Worm (Caenorhabditis elegans) whole organism, young adult: ENCODE measurements around the gene acs-14.

Experiments used
- F22D6.2 ChIP-seq: sonication (generic microtip); optimal IDR thresholded peaks from 2 replicates; lab custom pipeline; 2016; ENCODE audit warnings: mild to moderate bottlenecking, missing genetic modification characterization, missing compliant biosample characterization
- F39B2.1 ChIP-seq: fragments of 200-800 bp; sonication (Bioruptor generic); IDR thresholded peaks from 2 replicates; pipeline ENCODE4 v1.3.6; 2022; ENCODE audit warnings: missing genetic modification reagents, missing genetic modification characterization, missing compliant biosample characterization
- F49E8.2 ChIP-seq: sonication (generic microtip); optimal IDR thresholded peaks from 3 replicates; lab custom pipeline; 2017; ENCODE audit warnings: missing genetic modification characterization, mild to moderate bottlenecking, missing compliant biosample characterization, antibody characterized with exemption, moderate library complexity; ENCODE audit not compliant: insufficient read depth
- F57A8.1 ChIP-seq: fragments of 200-800 bp; sonication (Bioruptor generic); optimal IDR thresholded peaks from 2 replicates; lab custom pipeline; 2018; ENCODE audit warnings: mild to moderate bottlenecking, missing genetic modification characterization, moderate library complexity, missing compliant biosample characterization
- F57C9.4 ChIP-seq: sonication (generic microtip); optimal IDR thresholded peaks from 2 replicates; lab custom pipeline; 2017; ENCODE audit warnings: mild to moderate bottlenecking, missing genetic modification characterization, missing compliant biosample characterization
- K11D2.4 ChIP-seq: fragments of 200-800 bp; sonication (Bioruptor generic); IDR thresholded peaks from 2 replicates; pipeline ENCODE4 v1.3.6; 2022; ENCODE audit warnings: missing genetic modification reagents, missing genetic modification characterization, missing compliant biosample characterization
- T07F8.4 ChIP-seq: sonication (generic microtip); optimal IDR thresholded peaks from 2 replicates; lab custom pipeline; 2016; ENCODE audit warnings: mild to moderate bottlenecking, missing genetic modification characterization, moderate library complexity, missing compliant biosample characterization
- Y53G8AR.9 ChIP-seq: fragments of 200-800 bp; sonication (Bioruptor generic); conservative IDR thresholded peaks from 2 replicates; pipeline ENCODE4 v1.3.6; 2022; ENCODE audit warnings: missing genetic modification reagents, missing genetic modification characterization, missing compliant biosample characterization
- Y79H2A.3 ChIP-seq: fragments of 200-800 bp; sonication (Bioruptor generic); conservative IDR thresholded peaks from 2 replicates; pipeline ENCODE4 v1.3.6; 2022; ENCODE audit warnings: missing genetic modification reagents, missing genetic modification characterization, missing compliant biosample characterization
- atf-7 ChIP-seq: sonication (generic microtip); optimal IDR thresholded peaks from 2 replicates; lab custom pipeline; 2017; ENCODE audit warnings: mild to moderate bottlenecking, missing genetic modification characterization, missing compliant biosample characterization
- bed-1 ChIP-seq: fragments of 200-800 bp; sonication (Bioruptor generic); IDR thresholded peaks from 2 replicates; pipeline ENCODE4 v1.3.6; 2022; ENCODE audit warnings: missing genetic modification reagents, missing genetic modification characterization, missing compliant biosample characterization
- bed-2 ChIP-seq: fragments of 200-800 bp; sonication (Bioruptor generic); IDR thresholded peaks from 2 replicates; pipeline ENCODE4 v1.3.6; 2022; ENCODE audit warnings: missing genetic modification reagents, missing genetic modification characterization, missing compliant biosample characterization
- ccch-3 ChIP-seq: fragments of 200-800 bp; sonication (Bioruptor generic); optimal IDR thresholded peaks from 2 replicates; lab custom pipeline; 2018; ENCODE audit warnings: mild to moderate bottlenecking, missing genetic modification characterization, missing compliant biosample characterization
- ceh-100 ChIP-seq: fragments of 200-800 bp; sonication (Bioruptor generic); IDR thresholded peaks from 2 replicates; pipeline ENCODE4 v1.3.6; 2022; ENCODE audit warnings: missing genetic modification reagents, missing genetic modification characterization, missing compliant biosample characterization
- chd-7 ChIP-seq: sonication (generic microtip); optimal IDR thresholded peaks from 2 replicates; lab custom pipeline; 2016; ENCODE audit warnings: mild to moderate bottlenecking, missing genetic modification characterization, moderate library complexity, missing compliant biosample characterization
- die-1 ChIP-seq: sonication (generic microtip); optimal IDR thresholded peaks from 2 replicates; lab custom pipeline; 2016; ENCODE audit warnings: missing genotype, mild to moderate bottlenecking, missing genetic modification characterization, missing compliant biosample characterization
- dpff-1 ChIP-seq: sonication (generic microtip); optimal IDR thresholded peaks from 2 replicates; lab custom pipeline; 2017; ENCODE audit warnings: mild to moderate bottlenecking, missing genetic modification characterization, missing compliant biosample characterization
- egl-44 ChIP-seq: fragments of 200-800 bp; sonication (Bioruptor generic); IDR thresholded peaks from 2 replicates; pipeline ENCODE4 v1.3.6; 2022; ENCODE audit warnings: missing genetic modification reagents, missing genetic modification characterization, missing compliant biosample characterization
- ekl-4 ChIP-seq: fragments of 200-800 bp; sonication (Bioruptor generic); IDR thresholded peaks from 2 replicates; pipeline ENCODE4 v1.3.6; 2022; ENCODE audit warnings: missing genetic modification reagents, missing genetic modification characterization, missing compliant biosample characterization
- hmg-1.2 ChIP-seq: fragments of 200-800 bp; sonication (Bioruptor generic); IDR thresholded peaks from 2 replicates; pipeline ENCODE4 v1.3.6; 2022; ENCODE audit warnings: missing genetic modification reagents, missing genetic modification characterization, missing compliant biosample characterization
- hrde-1 ChIP-seq: sonication (generic microtip); optimal IDR thresholded peaks from 2 replicates; lab custom pipeline; 2016; ENCODE audit warnings: missing genetic modification characterization, mild to moderate bottlenecking, missing compliant biosample characterization, moderate library complexity, missing genotype, missing genetic modification reagents, borderline replicate concordance
- lag-1 ChIP-seq: fragments of 200-800 bp; sonication (Bioruptor generic); IDR thresholded peaks from 2 replicates; pipeline ENCODE4 v1.3.6; 2022; ENCODE audit warnings: missing genetic modification reagents, missing genetic modification characterization, missing compliant biosample characterization
- let-607 ChIP-seq, 2 experiments: fragments of 200-800 bp in 1 of 2; sonication (Bioruptor generic) in 1 of 2; sonication (generic microtip) in 1 of 2; optimal IDR thresholded peaks; 2 replicates each; lab custom pipeline; 2016 to 2018; ENCODE audit warnings: mild to moderate bottlenecking in 2 of 2, missing compliant biosample characterization in 2 of 2, missing genetic modification characterization in 2 of 2, moderate library complexity in 2 of 2, missing genotype in 1 of 2
- lin-35 ChIP-seq, 3 experiments: fragments of 150-350 bp in 2 of 3; sonication (generic microtip) in 1 of 3; optimal IDR thresholded peaks; 2 replicates each; lab custom pipeline; 2014 to 2018; ENCODE audit warnings: missing biosample characterization in 3 of 3, missing genetic modification characterization in 3 of 3, missing genetic modification reagents in 3 of 3
- lin-40 ChIP-seq: sonication (generic microtip); optimal IDR thresholded peaks from 2 replicates; lab custom pipeline; 2016; ENCODE audit warnings: missing genetic modification characterization, mild to moderate bottlenecking, missing compliant biosample characterization, missing genotype, missing genetic modification reagents
- lin-54 ChIP-seq: fragments of 200-800 bp; sonication (Bioruptor generic); optimal IDR thresholded peaks from 2 replicates; lab custom pipeline; 2018; ENCODE audit warnings: mild to moderate bottlenecking, missing genetic modification characterization, missing compliant biosample characterization
- lir-1 ChIP-seq: fragments of 200-800 bp; sonication (Bioruptor generic); conservative IDR thresholded peaks from 2 replicates; pipeline ENCODE4 v1.3.6; 2022; ENCODE audit warnings: missing genetic modification reagents, missing genetic modification characterization, missing compliant biosample characterization
- lsl-1 ChIP-seq: fragments of 200-800 bp; sonication (Bioruptor generic); optimal IDR thresholded peaks from 2 replicates; lab custom pipeline; 2018; ENCODE audit warnings: mild to moderate bottlenecking, missing genetic modification characterization, moderate library complexity, missing compliant biosample characterization
- lsy-27 ChIP-seq: sonication (generic microtip); optimal IDR thresholded peaks from 2 replicates; lab custom pipeline; 2017; ENCODE audit warnings: missing genetic modification characterization, mild to moderate bottlenecking, missing compliant biosample characterization, antibody characterized with exemption, missing genotype, borderline replicate concordance; ENCODE audit not compliant: insufficient read depth
- madf-3 ChIP-seq: fragments of 200-800 bp; sonication (Bioruptor generic); IDR thresholded peaks from 2 replicates; pipeline ENCODE4 v1.3.6; 2022; ENCODE audit warnings: missing genetic modification reagents, missing genetic modification characterization, missing compliant biosample characterization
- mcd-1 ChIP-seq: fragments of 200-800 bp; sonication (Bioruptor generic); IDR thresholded peaks from 2 replicates; pipeline ENCODE4 v1.3.6; 2022; ENCODE audit warnings: missing genetic modification reagents, missing genetic modification characterization, missing compliant biosample characterization
- nhr-120 ChIP-seq: fragments of 200-800 bp; sonication (Bioruptor generic); IDR thresholded peaks from 2 replicates; pipeline ENCODE4 v1.3.6; 2022; ENCODE audit warnings: missing genetic modification characterization, missing compliant biosample characterization
- nhr-179 ChIP-seq: sonication (generic microtip); optimal IDR thresholded peaks from 2 replicates; lab custom pipeline; 2016; ENCODE audit warnings: mild to moderate bottlenecking, missing genetic modification characterization, missing compliant biosample characterization
- nhr-27 ChIP-seq: fragments of 200-800 bp; sonication (Bioruptor generic); optimal IDR thresholded peaks from 2 replicates; lab custom pipeline; 2018; ENCODE audit warnings: mild to moderate bottlenecking, missing genetic modification characterization, moderate library complexity, missing compliant biosample characterization
- pbrm-1 ChIP-seq: fragments of 200-800 bp; sonication (Bioruptor generic); IDR thresholded peaks from 2 replicates; pipeline ENCODE4 v1.3.6; 2022; ENCODE audit warnings: missing genetic modification reagents, missing genetic modification characterization, missing compliant biosample characterization
- pha-4 ChIP-seq: fragments of 150-350 bp; sonication (generic microtip); optimal IDR thresholded peaks from 2 replicates; lab custom pipeline; 2014; ENCODE audit warnings: missing biosample characterization, missing genetic modification reagents, missing genetic modification characterization
- sdz-38 ChIP-seq: sonication (generic microtip); optimal IDR thresholded peaks from 2 replicates; lab custom pipeline; 2016; ENCODE audit warnings: missing genotype, missing genetic modification characterization, missing compliant biosample characterization
- sea-2 ChIP-seq: fragments of 200-800 bp; sonication (Bioruptor generic); IDR thresholded peaks from 2 replicates; pipeline ENCODE4 v1.3.6; 2022; ENCODE audit warnings: missing genetic modification characterization, missing compliant biosample characterization
- snpc-3.4 ChIP-seq: sonication (generic microtip); optimal IDR thresholded peaks from 2 replicates; lab custom pipeline; 2017; ENCODE audit warnings: missing genetic modification characterization, mild to moderate bottlenecking, missing compliant biosample characterization, antibody characterized with exemption, moderate library complexity, missing genotype, missing genetic modification reagents
- somi-1 ChIP-seq: fragments of 200-800 bp; sonication (Bioruptor generic); optimal IDR thresholded peaks from 2 replicates; lab custom pipeline; 2018; ENCODE audit warnings: mild to moderate bottlenecking, missing genetic modification characterization, missing compliant biosample characterization
- sptf-2 ChIP-seq: fragments of 200-800 bp; sonication (Bioruptor generic); optimal IDR thresholded peaks from 2 replicates; lab custom pipeline; 2018; ENCODE audit warnings: mild to moderate bottlenecking, missing genetic modification characterization, missing compliant biosample characterization
- tbp1 ChIP-seq: fragments of 200-800 bp; sonication (Bioruptor generic); optimal IDR thresholded peaks from 2 replicates; lab custom pipeline; 2018; ENCODE audit warnings: mild to moderate bottlenecking, missing genetic modification characterization, missing compliant biosample characterization
- tbx-9 ChIP-seq: sonication (generic microtip); optimal IDR thresholded peaks from 2 replicates; lab custom pipeline; 2016; ENCODE audit warnings: borderline replicate concordance, missing genetic modification characterization, inconsistent platforms, missing compliant biosample characterization
- tlf-1 ChIP-seq: fragments of 200-800 bp; sonication (Bioruptor generic); optimal IDR thresholded peaks from 2 replicates; lab custom pipeline; 2018; ENCODE audit warnings: mild to moderate bottlenecking, missing genetic modification characterization, missing compliant biosample characterization
- unc-62 ChIP-seq: fragments of 150-350 bp; optimal IDR thresholded peaks from 2 replicates; lab custom pipeline; 2014; ENCODE audit warnings: missing biosample characterization, missing genetic modification reagents, missing genetic modification characterization
- ztf-25 ChIP-seq: fragments of 200-800 bp; sonication (Bioruptor generic); IDR thresholded peaks from 2 replicates; pipeline ENCODE4 v1.3.6; 2022; ENCODE audit warnings: missing genetic modification reagents, missing genetic modification characterization, missing compliant biosample characterization
- ztf-26 ChIP-seq: sonication (generic microtip); optimal IDR thresholded peaks from 2 replicates; lab custom pipeline; 2017; ENCODE audit warnings: missing genetic modification characterization, missing compliant biosample characterization
- ztf-3 ChIP-seq: fragments of 200-800 bp; sonication (Bioruptor generic); optimal IDR thresholded peaks from 2 replicates; lab custom pipeline; 2018; ENCODE audit warnings: mild to moderate bottlenecking, missing genetic modification characterization, missing compliant biosample characterization

Gene acs-14

DNA sequence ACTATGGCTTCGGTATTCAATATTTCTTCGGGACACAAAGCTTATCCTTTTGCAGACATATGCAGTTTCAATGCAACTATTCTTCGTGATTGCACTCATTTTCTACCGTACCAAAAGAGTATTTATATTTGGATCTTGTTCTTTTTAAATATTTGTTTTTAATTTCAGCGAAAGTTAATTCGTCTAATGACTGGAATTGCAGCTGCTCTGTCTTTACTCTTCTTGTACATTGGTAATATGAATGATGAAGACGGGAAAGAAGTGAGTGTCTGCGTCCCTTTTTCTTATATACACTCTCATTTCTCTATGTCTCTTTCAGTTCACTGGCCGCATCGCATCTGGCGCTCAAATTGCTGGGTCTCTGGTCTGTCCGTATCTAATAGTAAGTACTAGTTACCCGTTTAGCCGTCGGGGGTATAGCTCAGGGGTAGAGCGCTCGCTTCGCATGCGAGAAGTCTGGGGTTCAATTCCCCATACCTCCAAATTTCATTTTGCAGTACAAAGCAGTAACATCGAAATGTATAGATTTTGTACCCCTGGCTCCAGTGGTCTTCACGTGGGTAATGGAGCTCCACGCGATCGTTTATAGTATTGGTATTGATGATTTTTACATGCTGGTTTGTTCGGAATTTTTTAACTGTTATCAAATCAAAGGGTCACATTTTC, 4.6 kb upstream of the acs-14 start (continued):
- TF ChIP-seq bed-2 (GFP tag; lab: Robert Waterston, UW): no peak
- TF ChIP-seq ekl-4 (GFP tag; lab: Robert Waterston, UW): peak; percentile 70
- TF ChIP-seq ztf-25: 0 out of 2 replicates have a peak, but pooled peaks have one; percentile 22
- no peak for TF ChIP-seq ccch-3
- TF ChIP-seq F57C9.4: no peak
- TF ChIP-seq ztf-3 (GFP tag; lab: Kevin White, UChicago): peak; percentile 36
- TF ChIP-seq F57A8.1 (GFP tag; lab: Kevin White, UChicago): no peak
- TF ChIP-seq die-1 (tag; lab: Kevin White, UChicago): peak; percentile 74
- no peak; the same call in 1 of the 2 replicates for TF ChIP-seq mcd-1 (GFP tag; lab: Robert Waterston, UW)
- no peak for TF ChIP-seq Y53G8AR.9 (GFP tag; lab: Robert Waterston, UW)
- peak; percentile 20 for TF ChIP-seq sdz-38 (tag; lab: Kevin White, UChicago)
- TF ChIP-seq nhr-179: no peak
- TF ChIP-seq pbrm-1 (GFP tag; lab: Robert Waterston, UW): peak; percentile 44; the same call in 1 of the 2 replicates
- peak; percentile 79 for TF ChIP-seq chd-7 (tag; lab: Kevin White, UChicago)
- TF ChIP-seq lir-1 (GFP tag; lab: Robert Waterston, UW): peak; percentile 70
- no peak for TF ChIP-seq lin-40 (tag; lab: Kevin White, UChicago)
- peak; percentile 52 for TF ChIP-seq nhr-27 (tag; lab: Kevin White, UChicago)
- TF ChIP-seq T07F8.4 (tag; lab: Kevin White, UChicago): peak; percentile 49
- TF ChIP-seq lag-1: no peak
- peak in 1 of 2 experiments; percentile 25 for TF ChIP-seq let-607 (tag; optimal IDR thresholded peaks at IDR 0.05; lab: Kevin White, UChicago)
- TF ChIP-seq unc-62 (GFP tag; lab: Kevin White, UChicago): no peak
- TF ChIP-seq atf-7: peak; percentile 64
- no peak for TF ChIP-seq F49E8.2
- peak; percentile 70 for TF ChIP-seq ztf-26 (tag; lab: Kevin White, UChicago)
- TF ChIP-seq tbp1 (GFP tag; lab: Kevin White, UChicago): peak; percentile 96
- peak; percentile 47 for TF ChIP-seq sptf-2 (GFP tag; lab: Kevin White, UChicago)
- peak; percentile 91 for TF ChIP-seq hmg-1.2 (GFP tag; lab: Robert Waterston, UW)
- peak; percentile 12 for TF ChIP-seq lsy-27 (tag; lab: Kevin White, UChicago)
- no peak for TF ChIP-seq dpff-1 (tag; lab: Kevin White, UChicago)
- TF ChIP-seq tbx-9 (tag; lab: Kevin White, UChicago): no peak
- no peak for TF ChIP-seq sea-2 (GFP tag; lab: Robert Waterston, UW)
- peak; percentile 16 for TF ChIP-seq lsl-1 (GFP tag; lab: Kevin White, UChicago)
- TF ChIP-seq somi-1: peak; percentile 40

DNA sequence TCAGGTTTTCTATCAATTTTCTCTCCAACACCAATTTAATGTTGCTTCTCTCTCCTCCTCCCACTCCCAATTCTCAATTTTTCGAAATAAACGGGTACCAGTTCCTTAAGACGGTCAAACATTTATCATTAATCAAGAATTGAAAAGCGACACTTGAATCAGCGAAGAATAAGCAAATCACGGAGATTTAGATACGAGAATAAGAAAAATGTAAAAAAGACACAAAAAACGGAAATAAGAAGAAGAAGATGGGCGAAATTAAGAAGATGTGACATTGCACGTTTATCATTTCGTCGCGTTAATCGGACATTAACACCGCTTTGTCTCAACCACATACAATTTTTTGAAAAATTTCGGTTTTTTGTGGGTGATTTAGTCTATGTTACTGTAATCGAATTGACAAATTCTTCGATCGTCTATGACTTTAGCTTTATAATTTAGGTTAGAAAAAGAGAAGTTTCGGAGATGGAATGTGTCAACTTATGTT, 3.4 kb upstream of the acs-14 start, which contains the start of gene haao-1:
TSS of gene haao-1 (plus strand) at position 437 of the 487 bp plus-strand sequence.
- TF ChIP-seq ceh-100 (GFP tag; lab: Robert Waterston, UW) (no peak), lin-35 (GFP tag; optimal IDR thresholded peaks at IDR 0.05; lab: Kevin White, UChicago) (no peak), snpc-3.4 (tag; lab: Kevin White, UChicago) (no peak), madf-3 (GFP tag; lab: Robert Waterston, UW) (no peak), bed-1 (GFP tag; lab: Robert Waterston, UW) (no peak), K11D2.4 (GFP tag; lab: Robert Waterston, UW) (no peak), nhr-120 (GFP tag; lab: Robert Waterston, UW) (no peak), F39B2.1 (GFP tag; lab: Robert Waterston, UW) (no peak), die-1 (tag; lab: Kevin White, UChicago) (no peak), mcd-1 (GFP tag; lab: Robert Waterston, UW) (no peak), Y79H2A.3 (GFP tag; lab: Robert Waterston, UW) (no peak), hrde-1 (tag; lab: Kevin White, UChicago) (no peak), F22D6.2 (tag; lab: Kevin White, UChicago) (no peak), egl-44 (GFP tag; lab: Robert Waterston, UW) (no peak), lin-54 (GFP tag; lab: Kevin White, UChicago) (no peak), tlf-1 (GFP tag; lab: Kevin White, UChicago) (no peak), pha-4 (tag; lab: Kevin White, UChicago) (no peak)
